Fruit fly (Drosophila melanogaster): ENCODE data around the gene CG15012.

DNA sequence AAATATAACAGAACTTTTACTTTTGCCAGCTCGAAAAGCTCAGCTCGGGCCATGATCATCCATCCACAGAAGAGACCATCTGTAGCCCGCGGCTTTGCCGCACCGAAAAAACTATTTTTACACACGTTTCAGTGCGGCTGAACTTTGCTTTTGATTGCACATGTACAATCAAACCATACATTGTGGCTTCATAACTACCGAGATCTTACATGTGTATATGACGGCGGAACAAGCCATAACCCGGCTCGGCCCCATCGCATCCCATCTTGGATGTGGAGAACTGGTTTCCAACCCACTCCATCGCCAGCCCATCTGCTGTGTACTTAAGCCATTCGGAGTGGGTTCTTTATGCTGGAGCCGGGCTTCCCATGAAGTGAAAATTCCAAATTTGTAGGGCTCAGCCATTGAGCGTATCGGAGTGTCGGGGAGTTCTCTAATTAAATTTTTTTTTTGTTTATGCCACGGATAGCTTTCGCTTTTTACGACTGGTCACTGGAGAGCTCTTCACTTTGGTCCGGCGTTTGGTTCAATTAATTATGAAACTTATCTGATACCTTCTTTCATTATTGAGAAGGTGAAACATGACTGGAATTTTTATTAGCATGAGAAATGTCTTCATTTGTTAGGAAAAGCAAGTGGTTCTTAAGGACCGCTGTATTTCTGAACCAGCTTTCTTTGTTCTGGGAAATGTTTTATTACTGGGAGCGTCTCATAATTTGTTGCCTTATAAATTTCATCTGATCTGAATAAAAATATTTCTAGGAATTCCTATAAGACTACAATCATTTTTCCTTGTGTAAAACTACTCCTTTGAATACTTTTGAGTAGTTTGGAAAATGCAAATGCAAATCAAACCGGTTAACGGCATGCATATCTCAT, 20.9 kb downstream of the CG15012 start:
- TF ChIP-seq Jra (GFP tag; optimal IDR thresholded peaks at IDR 0.05): no peak
- no peak for TF ChIP-seq Mio (GFP tag; optimal IDR thresholded peaks at IDR 0.05)
- TF ChIP-seq dl (GFP tag; optimal IDR thresholded peaks at IDR 0.05; ENCODE audit: insufficient read depth in 1 of 2, partially characterized antibody in 2 of 2): no peak
- TF ChIP-seq CG32264 (GFP tag; optimal IDR thresholded peaks at IDR 0.05): no peak
- no peak for TF ChIP-seq psq (GFP tag; optimal IDR thresholded peaks at IDR 0.05)
- no peak for TF ChIP-seq pan (optimal IDR thresholded peaks at IDR 0.05)
- TF ChIP-seq Rel (GFP tag; optimal IDR thresholded peaks at IDR 0.05): no peak
- TF ChIP-seq Rel (tag; optimal IDR thresholded peaks at IDR 0.05): peak; percentile 1
- TF ChIP-seq foxo (GFP tag; optimal IDR thresholded peaks at IDR 0.05): no peak
- TF ChIP-seq Hr78 (GFP tag; optimal IDR thresholded peaks at IDR 0.05): no peak
- TF ChIP-seq woc (GFP tag; optimal IDR thresholded peaks at IDR 0.05): no peak
- TF ChIP-seq sage (GFP tag; optimal IDR thresholded peaks at IDR 0.05): no peak

Data from whole organism, wandering third instar larva.